Fruit fly (Drosophila melanogaster) whole organism, embryonic: ENCODE data around the gene CG16753.
A peak's percentile ranks its signal among the peaks of the same experiment; 100 is the strongest.

Source experiments
- Aef1 ChIP-seq: fragments of 200-800 bp; sonication (Bioruptor generic); IDR thresholded peaks from 3 replicates; pipeline ENCODE4 v1.3.6; 2022; ENCODE audit warnings: missing biosample characterization, missing genetic modification characterization
- Atf3 ChIP-seq: fragments of 200-800 bp; sonication (Bioruptor generic); optimal IDR thresholded peaks from 3 replicates; lab custom pipeline; 2016; ENCODE audit warnings: missing biosample characterization, missing genetic modification characterization
- Atf6 ChIP-seq: fragments of 200-800 bp; sonication (Bioruptor generic); IDR thresholded peaks from 2 replicates; pipeline ENCODE4 v1.3.6; 2022; ENCODE audit warnings: missing biosample characterization, missing genetic modification characterization
- Bteb2 ChIP-seq: fragments of 200-800 bp; sonication (Bioruptor generic); optimal IDR thresholded peaks from 2 replicates; lab custom pipeline; 2016; ENCODE audit warnings: missing biosample characterization, missing genetic modification characterization
- CG11247 ChIP-seq: fragments of 200-800 bp; sonication (Bioruptor generic); IDR thresholded peaks from 2 replicates; pipeline ENCODE4 v1.3.6; 2022; ENCODE audit warnings: missing biosample characterization, missing genetic modification characterization
- CG11560 ChIP-seq: fragments of 200-800 bp; sonication (Bioruptor generic); IDR thresholded peaks from 3 replicates; pipeline ENCODE4 v1.3.6; 2022; ENCODE audit warnings: missing biosample characterization, missing genetic modification characterization
- CG13296 ChIP-seq: fragments of 200-800 bp; sonication (Bioruptor generic); optimal IDR thresholded peaks from 3 replicates; lab custom pipeline; 2018; ENCODE audit warnings: missing biosample characterization, mild to moderate bottlenecking, missing genetic modification characterization
- CG14860 ChIP-seq: fragments of 200-800 bp; sonication (Bioruptor generic); IDR thresholded peaks from 3 replicates; pipeline ENCODE4 v1.3.6; 2022; ENCODE audit warnings: missing biosample characterization, missing genetic modification characterization; ENCODE audit not compliant: partially characterized antibody
- CG1603 ChIP-seq: fragments of 200-800 bp; sonication (Bioruptor generic); optimal IDR thresholded peaks from 2 replicates; lab custom pipeline; 2019; ENCODE audit warnings: missing biosample characterization, mild to moderate bottlenecking, missing genetic modification characterization, moderate library complexity
- CG18476 ChIP-seq: fragments of 200-800 bp; sonication (Bioruptor generic); optimal IDR thresholded peaks from 2 replicates; lab custom pipeline; 2016; ENCODE audit warnings: missing biosample characterization, mild to moderate bottlenecking, missing genetic modification characterization
- CG18599 ChIP-seq: fragments of 200-800 bp; sonication (Bioruptor generic); optimal IDR thresholded peaks from 3 replicates; lab custom pipeline; 2017; ENCODE audit warnings: missing biosample characterization, missing genetic modification characterization, mild to moderate bottlenecking, moderate library complexity, missing genetic modification reagents
- CG2129 ChIP-seq: fragments of 200-800 bp; sonication (Bioruptor generic); IDR thresholded peaks from 2 replicates; pipeline ENCODE4 v1.3.6; 2022; ENCODE audit warnings: missing biosample characterization, missing genetic modification characterization; ENCODE audit not compliant: partially characterized antibody
- CG2889 ChIP-seq: fragments of 200-800 bp; sonication (Bioruptor generic); IDR thresholded peaks from 3 replicates; pipeline ENCODE4 v1.3.6; 2022; ENCODE audit warnings: missing biosample characterization, missing genetic modification characterization
- CG31365 ChIP-seq: fragments of 200-800 bp; sonication (Bioruptor generic); optimal IDR thresholded peaks from 2 replicates; lab custom pipeline; 2018; ENCODE audit warnings: missing biosample characterization, mild to moderate bottlenecking, missing genetic modification characterization
- CG31388 ChIP-seq: fragments of 200-800 bp; sonication (Bioruptor generic); optimal IDR thresholded peaks from 2 replicates; lab custom pipeline; 2016; ENCODE audit warnings: missing biosample characterization, missing genetic modification characterization
- CG7357 ChIP-seq: fragments of 200-800 bp; sonication (Bioruptor generic); IDR thresholded peaks from 3 replicates; pipeline ENCODE4 v1.3.6; 2022; ENCODE audit warnings: missing biosample characterization, missing genetic modification characterization
- CG7556 ChIP-seq: fragments of 200-800 bp; sonication (Bioruptor generic); optimal IDR thresholded peaks from 2 replicates; lab custom pipeline; 2017; ENCODE audit warnings: missing biosample characterization, mild to moderate bottlenecking, missing genetic modification characterization
- CG7928 ChIP-seq: fragments of 200-800 bp; sonication (Bioruptor generic); optimal IDR thresholded peaks from 2 replicates; lab custom pipeline; 2017; ENCODE audit warnings: missing biosample characterization, mild to moderate bottlenecking, missing genetic modification characterization
- CG9797 ChIP-seq: fragments of 200-800 bp; sonication (Bioruptor generic); optimal IDR thresholded peaks from 3 replicates; lab custom pipeline; 2018; ENCODE audit warnings: missing biosample characterization, mild to moderate bottlenecking, missing genetic modification characterization
- CG9876 ChIP-seq: fragments of 200-800 bp; sonication (Bioruptor generic); optimal IDR thresholded peaks from 2 replicates; lab custom pipeline; 2016; ENCODE audit warnings: missing biosample characterization, missing genetic modification characterization
- CG9932 ChIP-seq: fragments of 200-800 bp; sonication (Bioruptor generic); IDR thresholded peaks from 2 replicates; pipeline ENCODE4 v1.3.6; 2022; ENCODE audit warnings: missing biosample characterization, missing genetic modification characterization
- Dek ChIP-seq: fragments of 200-800 bp; sonication (Bioruptor generic); optimal IDR thresholded peaks from 3 replicates; lab custom pipeline; 2019; ENCODE audit warnings: missing biosample characterization, mild to moderate bottlenecking, missing genetic modification characterization, moderate library complexity
- ERR ChIP-seq: fragments of 200-800 bp; sonication (Bioruptor generic); optimal IDR thresholded peaks from 2 replicates; lab custom pipeline; 2016; ENCODE audit warnings: missing biosample characterization, missing genetic modification characterization
- Ets97D ChIP-seq: fragments of 200-800 bp; sonication (Bioruptor generic); optimal IDR thresholded peaks from 3 replicates; lab custom pipeline; 2016; ENCODE audit warnings: missing biosample characterization, missing genetic modification characterization
- HLH54F ChIP-seq: fragments of 200-800 bp; sonication (Bioruptor generic); optimal IDR thresholded peaks from 3 replicates; lab custom pipeline; 2016; ENCODE audit warnings: missing biosample characterization, missing genetic modification characterization
- Hr39 ChIP-seq: fragments of >200 bp; optimal IDR thresholded peaks from 2 replicates; lab custom pipeline; 2017
- Lpt ChIP-seq: fragments of >200 bp; optimal IDR thresholded peaks from 2 replicates; lab custom pipeline; 2018; ENCODE audit warnings: missing biosample characterization, missing genetic modification characterization
- Mad ChIP-seq: fragments of 200-800 bp; sonication (Bioruptor generic); optimal IDR thresholded peaks from 2 replicates; lab custom pipeline; 2016; ENCODE audit warnings: missing biosample characterization, missing genetic modification characterization
- NC2β ChIP-seq: fragments of 200-800 bp; sonication (Bioruptor generic); optimal IDR thresholded peaks from 2 replicates; lab custom pipeline; 2016; ENCODE audit warnings: missing biosample characterization, missing genetic modification characterization
- Nf-YA ChIP-seq: fragments of 200-800 bp; sonication (Bioruptor generic); IDR thresholded peaks from 2 replicates; pipeline ENCODE4 v1.3.6; 2022; ENCODE audit warnings: missing biosample characterization, missing genetic modification characterization
- Opbp ChIP-seq: fragments of 200-800 bp; sonication (Bioruptor generic); IDR thresholded peaks from 3 replicates; pipeline ENCODE4 v1.3.6; 2022; ENCODE audit warnings: missing biosample characterization, missing genetic modification characterization; ENCODE audit not compliant: partially characterized antibody
- Sin3A ChIP-seq: fragments of >200 bp; optimal IDR thresholded peaks from 2 replicates; lab custom pipeline; 2018
- Usf ChIP-seq: fragments of 200-800 bp; sonication (Bioruptor generic); optimal IDR thresholded peaks from 2 replicates; lab custom pipeline; 2017; ENCODE audit warnings: missing genotype, missing biosample characterization, missing genetic modification characterization
- ac ChIP-seq: fragments of 200-800 bp; sonication (Bioruptor generic); optimal IDR thresholded peaks from 3 replicates; lab custom pipeline; 2017; ENCODE audit warnings: missing biosample characterization, mild to moderate bottlenecking, missing genetic modification characterization
- az2 ChIP-seq: fragments of 200-800 bp; sonication (Bioruptor generic); optimal IDR thresholded peaks from 3 replicates; lab custom pipeline; 2016; ENCODE audit warnings: missing biosample characterization, missing genetic modification characterization
- bab2 ChIP-seq: fragments of 200-800 bp; sonication (Bioruptor generic); optimal IDR thresholded peaks from 2 replicates; lab custom pipeline; 2016; ENCODE audit warnings: missing biosample characterization, missing genetic modification characterization
- bigmax ChIP-seq: fragments of 200-800 bp; sonication (Bioruptor generic); optimal IDR thresholded peaks from 2 replicates; lab custom pipeline; 2018; ENCODE audit warnings: missing biosample characterization, mild to moderate bottlenecking, missing genetic modification characterization
- dysf ChIP-seq: fragments of 200-800 bp; sonication (Bioruptor generic); IDR thresholded peaks from 3 replicates; pipeline ENCODE4 v1.3.6; 2022; ENCODE audit warnings: missing biosample characterization, missing genetic modification characterization
- ind ChIP-seq: fragments of 200-800 bp; sonication (Bioruptor generic); optimal IDR thresholded peaks from 3 replicates; lab custom pipeline; 2016; ENCODE audit warnings: missing biosample characterization, missing genetic modification characterization
- klu ChIP-seq: fragments of 200-800 bp; sonication (Bioruptor generic); IDR thresholded peaks from 2 replicates; pipeline ENCODE4 v1.3.6; 2022; ENCODE audit warnings: missing biosample characterization, missing genetic modification characterization
- lmd ChIP-seq: fragments of 200-800 bp; sonication (Bioruptor generic); IDR thresholded peaks from 2 replicates; pipeline ENCODE4 v1.3.6; 2022; ENCODE audit warnings: missing biosample characterization, missing genetic modification characterization
- mirr ChIP-seq: fragments of 200-800 bp; sonication (Bioruptor generic); optimal IDR thresholded peaks from 3 replicates; lab custom pipeline; 2018; ENCODE audit warnings: missing biosample characterization, mild to moderate bottlenecking, missing genetic modification characterization
- nom ChIP-seq: fragments of 200-800 bp; sonication (Bioruptor generic); optimal IDR thresholded peaks from 2 replicates; lab custom pipeline; 2017; ENCODE audit warnings: missing biosample characterization, missing genetic modification characterization, mild to moderate bottlenecking, moderate library complexity, missing genetic modification reagents
- pan ChIP-seq, 4 experiments: fragments of >200 bp in 3 of 4; fragments of 200-800 bp in 1 of 4; sonication (Bioruptor generic) in 1 of 4; optimal IDR thresholded peaks in 3 of 4; IDR thresholded peaks in 1 of 4; 2 replicates each; pipeline versions ENCODE4 v1.3.6 to Lab custom; 2017 to 2022; ENCODE audit warnings: missing biosample characterization in 2 of 4, missing genetic modification characterization in 2 of 4, mixed read lengths in 1 of 4
- sens ChIP-seq: fragments of 200-800 bp; sonication (Bioruptor generic); peaks from one replicate; lab custom pipeline; 2016; ENCODE audit warnings: missing biosample characterization, missing genetic modification characterization
- sisA ChIP-seq: fragments of 200-800 bp; sonication (Bioruptor generic); IDR thresholded peaks from 2 replicates; pipeline ENCODE4 v1.3.6; 2022; ENCODE audit warnings: missing biosample characterization, missing genetic modification characterization
- slou ChIP-seq: fragments of 200-800 bp; sonication (Bioruptor generic); optimal IDR thresholded peaks from 3 replicates; lab custom pipeline; 2016; ENCODE audit warnings: missing biosample characterization, missing genetic modification characterization
- slp2 ChIP-seq: fragments of 200-800 bp; sonication (Bioruptor generic); optimal IDR thresholded peaks from 2 replicates; lab custom pipeline; 2016; ENCODE audit warnings: missing biosample characterization, missing genetic modification characterization
- sr ChIP-seq: fragments of 200-800 bp; sonication (Bioruptor generic); IDR thresholded peaks from 3 replicates; pipeline ENCODE4 v1.3.6; 2022; ENCODE audit warnings: missing biosample characterization, missing genetic modification characterization
- sug ChIP-seq: fragments of 200-800 bp; optimal IDR thresholded peaks from 2 replicates; lab custom pipeline; 2019; ENCODE audit warnings: missing biosample characterization, mild to moderate bottlenecking, missing genetic modification characterization, moderate library complexity
- usp ChIP-seq: fragments of >200 bp; optimal IDR thresholded peaks from 2 replicates; lab custom pipeline; 2017; ENCODE audit warnings: missing biosample characterization, missing genetic modification characterization

The CG16753 gene

DNA sequence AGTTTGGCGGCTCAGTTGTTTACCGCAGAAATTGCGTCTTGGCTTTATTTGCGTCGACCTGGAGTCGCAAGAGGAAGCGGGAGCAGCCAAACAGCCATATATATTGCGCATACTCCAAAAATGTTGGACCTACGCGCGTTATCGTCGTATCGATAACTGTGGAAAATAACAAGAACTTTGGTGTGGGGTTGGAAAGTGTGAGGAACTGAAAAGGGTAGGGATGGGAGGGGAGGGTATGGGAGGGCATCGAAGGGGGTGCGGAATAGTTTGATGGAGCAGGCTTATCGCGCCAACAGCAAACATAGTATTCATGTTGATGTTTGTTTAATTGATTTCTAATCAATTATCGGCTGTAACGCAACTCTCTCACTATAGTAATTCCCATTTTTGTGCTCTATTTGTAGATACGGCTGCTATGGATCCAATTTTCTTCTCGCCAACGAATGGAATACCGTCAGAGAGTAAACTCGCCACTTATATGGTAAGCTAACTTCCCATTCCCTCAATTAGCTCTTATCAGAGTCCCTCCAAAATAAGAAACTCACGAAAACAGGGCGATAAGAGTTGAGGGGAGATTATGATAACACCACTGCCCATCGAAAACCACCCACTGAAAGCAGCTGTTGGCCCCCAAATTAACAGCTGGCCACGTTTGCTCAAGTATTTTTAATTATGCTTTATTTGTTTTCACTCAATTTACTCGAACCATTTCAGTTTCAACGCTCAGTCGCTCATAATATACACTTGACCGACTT is 28.6 kb downstream of the CG16753 start (continued):
- peak; percentile 70 for TF ChIP-seq Atf6
- peak; percentile 3 for TF ChIP-seq CG9797 (GFP tag; lab: Kevin White, UChicago)
- no peak for TF ChIP-seq Ets97D
- TF ChIP-seq Mad (GFP tag; lab: Kevin White, UChicago) = no peak
- peak; percentile 69 for TF ChIP-seq CG1603 (tag; lab: Kevin White, UChicago)
- no peak for TF ChIP-seq CG14860 (GFP tag; lab: Robert Waterston, UW)
- TF ChIP-seq lmd (GFP tag; lab: Robert Waterston, UW) = no peak
- TF ChIP-seq Aef1 (GFP tag; lab: Robert Waterston, UW) = no peak
- TF ChIP-seq CG2129 = no peak
- TF ChIP-seq CG7556 (GFP tag; lab: Kevin White, UChicago) = peak; percentile 17
- no peak for TF ChIP-seq Dek (tag; lab: Kevin White, UChicago)
- no peak for TF ChIP-seq nom (GFP tag; lab: Kevin White, UChicago)
- peak; percentile 86 for TF ChIP-seq CG18599
- TF ChIP-seq CG13296 (GFP tag; lab: Kevin White, UChicago) = peak; percentile 16
- TF ChIP-seq ac (GFP tag; lab: Kevin White, UChicago) = no peak
- TF ChIP-seq Nf-YA (GFP tag; lab: Robert Waterston, UW) = 0 out of 2 replicates have a peak, but pooled peaks have one; percentile 12
- peak; percentile 52 for TF ChIP-seq bab2 (GFP tag; lab: Kevin White, UChicago)
- TF ChIP-seq Bteb2 (GFP tag; lab: Kevin White, UChicago) = no peak
- no peak for TF ChIP-seq CG31388 (GFP tag; lab: Kevin White, UChicago)
- TF ChIP-seq Atf3 (GFP tag; lab: Kevin White, UChicago) = peak; percentile 28
- TF ChIP-seq usp = no peak
- TF ChIP-seq mirr (GFP tag; lab: Kevin White, UChicago) = peak; percentile 87
- no peak for TF ChIP-seq CG11247 (GFP tag; lab: Robert Waterston, UW)
- TF ChIP-seq HLH54F (GFP tag; lab: Kevin White, UChicago) = no peak
- TF ChIP-seq CG2889 (GFP tag; lab: Robert Waterston, UW) = no peak
- peak; percentile 36 for TF ChIP-seq NC2β (GFP tag; lab: Kevin White, UChicago)
- peak; percentile 67 for TF ChIP-seq CG31365 (tag; lab: Kevin White, UChicago)
- TF ChIP-seq sens (GFP tag; lab: Kevin White, UChicago) = peak; percentile 82
- TF ChIP-seq az2 (GFP tag; lab: Kevin White, UChicago) = no peak
- no peak for TF ChIP-seq klu (GFP tag; lab: Robert Waterston, UW)
- no peak for TF ChIP-seq CG7928 (GFP tag; lab: Kevin White, UChicago)
- peak; percentile 17 for TF ChIP-seq bigmax (GFP tag; lab: Kevin White, UChicago)
- no peak for TF ChIP-seq Sin3A (lab: Kevin White, UChicago)
- peak; percentile 31 for TF ChIP-seq ERR
- TF ChIP-seq slp2 = no peak
- no peak for TF ChIP-seq CG11560 (tag; lab: Robert Waterston, UW)
- TF ChIP-seq CG9932 (GFP tag; lab: Robert Waterston, UW) = peak; percentile 4; the same call in 1 of the 2 replicates
- no peak for TF ChIP-seq sisA (GFP tag; lab: Robert Waterston, UW)
- peak; percentile 46 for TF ChIP-seq CG9876 (GFP tag; lab: Kevin White, UChicago)
- TF ChIP-seq dysf (GFP tag; lab: Robert Waterston, UW) = no peak
- no peak for TF ChIP-seq Hr39
- TF ChIP-seq pan (optimal IDR thresholded peaks at IDR 0.05; lab: Kevin White, UChicago) = no peak
- TF ChIP-seq pan (GFP tag; optimal IDR thresholded peaks at IDR 0.05 in 1 of 2, IDR thresholded peaks at IDR 0.05 in 1 of 2) = peak in 1 of 2 experiments; percentile 11
- TF ChIP-seq sug (tag; lab: Kevin White, UChicago) = peak; percentile 94
- no peak for TF ChIP-seq CG18476 (GFP tag; lab: Kevin White, UChicago)
- no peak for TF ChIP-seq Usf (GFP tag; lab: Kevin White, UChicago)
- no peak for TF ChIP-seq Lpt (GFP tag; lab: Kevin White, UChicago)
- TF ChIP-seq Opbp = no peak
- TF ChIP-seq ind (GFP tag; lab: Kevin White, UChicago) = no peak
- TF ChIP-seq sr (GFP tag; lab: Robert Waterston, UW) = 0 out of 3 replicates have a peak, but pooled peaks have one; percentile 17
- no peak for TF ChIP-seq CG7357 (GFP tag; lab: Robert Waterston, UW)
- TF ChIP-seq slou = no peak
